Fruit fly (Drosophila melanogaster): ENCODE data around the gene elg1.

elg1 gene

DNA sequence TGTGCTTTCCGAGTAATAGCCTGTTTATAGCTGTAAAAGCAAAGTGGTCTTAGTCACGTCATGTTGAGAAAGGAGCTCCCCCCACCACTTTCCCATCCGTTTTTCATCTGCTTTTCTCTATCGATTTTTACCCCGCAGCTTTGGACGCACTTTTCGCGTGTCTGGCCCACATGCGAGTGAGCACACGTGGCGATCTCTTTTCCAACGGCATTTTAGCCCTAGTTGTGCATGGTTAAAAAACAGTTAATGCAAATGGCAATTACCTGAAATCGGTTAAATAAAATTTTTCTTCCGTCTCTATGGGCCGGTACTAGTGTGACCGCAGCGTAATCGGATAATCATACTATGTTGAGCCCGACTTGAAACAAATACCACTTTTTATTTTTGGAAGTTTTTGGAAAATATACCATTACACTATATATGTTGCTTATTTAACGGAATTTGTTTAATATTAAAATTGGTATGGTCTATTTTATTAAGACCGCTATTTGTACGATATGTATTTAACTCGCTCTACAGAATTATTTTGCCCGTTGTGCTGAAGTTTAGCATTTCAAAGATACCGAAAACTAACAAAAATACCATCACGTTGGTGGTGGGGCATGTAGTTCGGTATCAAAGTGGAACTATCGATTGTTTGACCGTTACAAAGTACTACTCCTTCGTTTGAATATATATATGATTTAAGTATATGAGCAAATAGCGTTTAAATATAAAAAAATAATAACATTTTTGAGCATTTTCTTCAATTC is 19.6 kb upstream of the elg1 start, which contains the start of gene Zn72D (continued):
- no peak for TF ChIP-seq da (GFP tag; optimal IDR thresholded peaks at IDR 0.05)
- TF ChIP-seq h (optimal IDR thresholded peaks at IDR 0.05) = no peak
- TF ChIP-seq ERR (GFP tag; optimal IDR thresholded peaks at IDR 0.05) = no peak
- no peak for TF ChIP-seq CG7928 (GFP tag; optimal IDR thresholded peaks at IDR 0.05)
- no peak for TF ChIP-seq CG1792 (GFP tag; optimal IDR thresholded peaks at IDR 0.05)
- TF ChIP-seq CG31365 (tag; optimal IDR thresholded peaks at IDR 0.05) = no peak
- TF ChIP-seq Bgb (GFP tag; IDR thresholded peaks at IDR 0.05; ENCODE audit: partially characterized antibody) = no peak; the same call in 1 of the 2 replicates
- no peak for TF ChIP-seq Hr78 (GFP tag; optimal IDR thresholded peaks at IDR 0.05)
- no peak for TF ChIP-seq sna (GFP tag; IDR thresholded peaks at IDR 0.05; ENCODE audit: partially characterized antibody)
- no peak for TF ChIP-seq CG12391 (tag; optimal IDR thresholded peaks at IDR 0.05)
- TF ChIP-seq gfzf (GFP tag; optimal IDR thresholded peaks at IDR 0.05) = peak; percentile 70
- TF ChIP-seq yki (optimal IDR thresholded peaks at IDR 0.05) = no peak
- 0 out of 2 replicates have a peak, but pooled peaks have one; percentile 7 for TF ChIP-seq crol (GFP tag; IDR thresholded peaks at IDR 0.05)
- peak; percentile 95 for TF ChIP-seq MESR4 (GFP tag; optimal IDR thresholded peaks at IDR 0.05)
- no peak for TF ChIP-seq Hey (tag; optimal IDR thresholded peaks at IDR 0.05)
- TF ChIP-seq CG16813 (GFP tag; IDR thresholded peaks at IDR 0.05; ENCODE audit: partially characterized antibody) = no peak; the same call in 2 of the 3 replicates
- peak; percentile 21 for TF ChIP-seq Ets97D (GFP tag; optimal IDR thresholded peaks at IDR 0.05)
- TF ChIP-seq bigmax (GFP tag; optimal IDR thresholded peaks at IDR 0.05) = no peak
- no peak for TF ChIP-seq CG11093 (GFP tag; IDR thresholded peaks at IDR 0.05)
- no peak for TF ChIP-seq inv (GFP tag; IDR thresholded peaks at IDR 0.05; ENCODE audit: partially characterized antibody)
- no peak for TF ChIP-seq CG4404 (GFP tag; IDR thresholded peaks at IDR 0.05)
- TF ChIP-seq TFAM (GFP tag; optimal IDR thresholded peaks at IDR 0.05) = no peak
- TF ChIP-seq CG10366 (GFP tag; IDR thresholded peaks at IDR 0.05) = no peak
- peak; percentile 46 for TF ChIP-seq CG13287 (GFP tag; IDR thresholded peaks at IDR 0.05; ENCODE audit: partially characterized antibody)
- TF ChIP-seq CG34224 (GFP tag; IDR thresholded peaks at IDR 0.05; ENCODE audit: partially characterized antibody) = no peak
- TF ChIP-seq ap (GFP tag; IDR thresholded peaks at IDR 0.05) = no peak
- no peak for TF ChIP-seq gt (GFP tag; IDR thresholded peaks at IDR 0.05)
- no peak for TF ChIP-seq ro (GFP tag; IDR thresholded peaks at IDR 0.05)
- TF ChIP-seq CG4282 (GFP tag; optimal IDR thresholded peaks at IDR 0.05) = no peak
- no peak for TF ChIP-seq CG1233 (GFP tag; optimal IDR thresholded peaks at IDR 0.05)
- TF ChIP-seq sima (GFP tag; optimal IDR thresholded peaks at IDR 0.05) = no peak
- no peak for TF ChIP-seq CG12769 (tag; optimal IDR thresholded peaks at IDR 0.05)
- no peak for TF ChIP-seq wor (GFP tag; IDR thresholded peaks at IDR 0.05)
- no peak for TF ChIP-seq ham (GFP tag; IDR thresholded peaks at IDR 0.05)
- TF ChIP-seq gce (GFP tag; IDR thresholded peaks at IDR 0.05) = no peak
- TF ChIP-seq CG17612 (GFP tag; IDR thresholded peaks at IDR 0.05) = no peak
- 0 out of 2 replicates have a peak, but pooled peaks have one; percentile 18 for TF ChIP-seq E2f2 (GFP tag; IDR thresholded peaks at IDR 0.05)
- no peak for TF ChIP-seq CG17568 (GFP tag; optimal IDR thresholded peaks at IDR 0.05)
- no peak for TF ChIP-seq ftz-f1 (GFP tag; optimal IDR thresholded peaks at IDR 0.05)
- TF ChIP-seq croc (GFP tag; conservative IDR thresholded peaks at IDR 0.05) = no peak
- TF ChIP-seq Sry-β (GFP tag; optimal IDR thresholded peaks at IDR 0.05) = no peak
- TF ChIP-seq CG11695 (GFP tag; IDR thresholded peaks at IDR 0.05) = no peak
- TF ChIP-seq CG2678 (tag; optimal IDR thresholded peaks at IDR 0.05) = no peak
- 0 out of 2 replicates have a peak, but pooled peaks have one; percentile 18 for TF ChIP-seq amos (GFP tag; IDR thresholded peaks at IDR 0.05; ENCODE audit: partially characterized antibody)
- no peak for TF ChIP-seq dpn (GFP tag; optimal IDR thresholded peaks at IDR 0.05)
- no peak for TF ChIP-seq CG17361 (GFP tag; IDR thresholded peaks at IDR 0.05)
- no peak for TF ChIP-seq pan (optimal IDR thresholded peaks at IDR 0.05)
- TF ChIP-seq pan (GFP tag; optimal IDR thresholded peaks at IDR 0.05 in 1 of 2, IDR thresholded peaks at IDR 0.05 in 1 of 2) = no peak
- no peak for TF ChIP-seq CG10431 (GFP tag; optimal IDR thresholded peaks at IDR 0.05)
- no peak for TF ChIP-seq CG14014 (GFP tag; IDR thresholded peaks at IDR 0.05)
